Worm (Caenorhabditis elegans) whole organism, early embryonic: Measurements from ENCODE around the gene F43C11.11.

Source experiments
- B0310.2 ChIP-seq: sonication (generic microtip); optimal IDR thresholded peaks from 2 replicates; lab custom pipeline; 2016; ENCODE audit warnings: mild to moderate bottlenecking, missing genetic modification characterization, missing compliant biosample characterization
- ama-1 ChIP-seq: fragments of 150-350 bp; optimal IDR thresholded peaks from 2 replicates; lab custom pipeline; 2014
- pes-1 ChIP-seq: fragments of 200-800 bp; sonication (Bioruptor generic); IDR thresholded peaks from 2 replicates; pipeline ENCODE4 v1.3.6; 2022; ENCODE audit warnings: missing genetic modification reagents, missing genetic modification characterization, missing compliant biosample characterization

- TF ChIP-seq ama-1 (lab: Kevin White, UChicago) (no peak), pes-1 (GFP tag; lab: Robert Waterston, UW) (no peak), B0310.2 (tag; lab: Kevin White, UChicago) (no peak)
Measured at ce11 chrII:2377751-2378150, 14.2 kb upstream of the F43C11.11 start, which contains the start of gene F16G10.6.
